Fruit fly (Drosophila melanogaster) whole organism, embryonic: ENCODE data around the gene CG2652.

Experiments used
- Atf6 ChIP-seq: fragments of 200-800 bp; sonication (Bioruptor generic); IDR thresholded peaks from 2 replicates; pipeline ENCODE4 v1.3.6; 2022; ENCODE audit warnings: missing biosample characterization, missing genetic modification characterization
- B-H2 ChIP-seq: fragments of 200-800 bp; sonication (Bioruptor generic); optimal IDR thresholded peaks from 2 replicates; lab custom pipeline; 2018; ENCODE audit warnings: missing biosample characterization, mild to moderate bottlenecking, missing genetic modification characterization
- Blimp-1 ChIP-seq: fragments of 200-800 bp; sonication (Bioruptor generic); optimal IDR thresholded peaks from 3 replicates; lab custom pipeline; 2018; ENCODE audit warnings: missing biosample characterization, missing genetic modification characterization, mild to moderate bottlenecking, moderate library complexity, missing genetic modification reagents
- CG1024 ChIP-seq: fragments of 200-800 bp; sonication (Bioruptor generic); IDR thresholded peaks from 2 replicates; pipeline ENCODE4 v1.3.6; 2022; ENCODE audit warnings: missing biosample characterization, missing genetic modification characterization
- CG12155 ChIP-seq: fragments of 200-800 bp; sonication (Bioruptor generic); optimal IDR thresholded peaks from 3 replicates; lab custom pipeline; 2016; ENCODE audit warnings: missing biosample characterization, missing genetic modification characterization
- CG1233 ChIP-seq: fragments of 200-800 bp; sonication (Bioruptor generic); optimal IDR thresholded peaks from 4 replicates; lab custom pipeline; 2018; ENCODE audit warnings: missing biosample characterization, mild to moderate bottlenecking, missing genetic modification characterization
- CG12744 ChIP-seq: fragments of 200-800 bp; sonication (Bioruptor generic); optimal IDR thresholded peaks from 2 replicates; lab custom pipeline; 2016; ENCODE audit warnings: missing biosample characterization, missing genetic modification characterization
- CG12942 ChIP-seq: fragments of 200-800 bp; sonication (Bioruptor generic); optimal IDR thresholded peaks from 3 replicates; lab custom pipeline; 2016; ENCODE audit warnings: missing biosample characterization, missing genetic modification characterization
- CG13894 ChIP-seq: fragments of 200-800 bp; sonication (Bioruptor generic); optimal IDR thresholded peaks from 3 replicates; lab custom pipeline; 2018; ENCODE audit warnings: missing biosample characterization, mild to moderate bottlenecking, missing genetic modification characterization, moderate library complexity
- CG14441 ChIP-seq: fragments of 200-800 bp; sonication (Bioruptor generic); IDR thresholded peaks from 2 replicates; pipeline ENCODE4 v1.3.6; 2022; ENCODE audit warnings: missing biosample characterization, missing genetic modification characterization
- CG14860 ChIP-seq: fragments of 200-800 bp; sonication (Bioruptor generic); IDR thresholded peaks from 3 replicates; pipeline ENCODE4 v1.3.6; 2022; ENCODE audit warnings: missing biosample characterization, missing genetic modification characterization; ENCODE audit not compliant: partially characterized antibody
- CG17186 ChIP-seq: fragments of 200-800 bp; sonication (Bioruptor generic); optimal IDR thresholded peaks from 3 replicates; lab custom pipeline; 2017; ENCODE audit warnings: missing biosample characterization, missing genetic modification reagents, missing genetic modification characterization
- CG2116 ChIP-seq: fragments of 200-800 bp; sonication (Bioruptor generic); optimal IDR thresholded peaks from 3 replicates; lab custom pipeline; 2018; ENCODE audit warnings: missing biosample characterization, mild to moderate bottlenecking, missing genetic modification characterization
- CG31224 ChIP-seq: fragments of 200-800 bp; sonication (Bioruptor generic); IDR thresholded peaks from 2 replicates; pipeline ENCODE4 v1.3.6; 2022; ENCODE audit warnings: missing biosample characterization, missing genetic modification characterization
- CG3407 ChIP-seq: fragments of 200-800 bp; sonication (Bioruptor generic); optimal IDR thresholded peaks from 2 replicates; lab custom pipeline; 2018; ENCODE audit warnings: missing biosample characterization, mild to moderate bottlenecking, missing genetic modification characterization
- CG4707 ChIP-seq: fragments of 200-800 bp; sonication (Bioruptor generic); optimal IDR thresholded peaks from 2 replicates; lab custom pipeline; 2018; ENCODE audit warnings: missing biosample characterization, mild to moderate bottlenecking, missing genetic modification characterization, moderate library complexity
- CG6854 ChIP-seq: fragments of 200-800 bp; sonication (Bioruptor generic); optimal IDR thresholded peaks from 3 replicates; lab custom pipeline; 2017; ENCODE audit warnings: missing biosample characterization, mild to moderate bottlenecking, missing genetic modification characterization
- CG7987 ChIP-seq: fragments of 200-800 bp; sonication (Bioruptor generic); optimal IDR thresholded peaks from 2 replicates; lab custom pipeline; 2018; ENCODE audit warnings: missing biosample characterization, mild to moderate bottlenecking, missing genetic modification characterization, moderate library complexity
- CG8944 ChIP-seq: fragments of 200-800 bp; sonication (Bioruptor generic); optimal IDR thresholded peaks from 3 replicates; lab custom pipeline; 2016; ENCODE audit warnings: missing biosample characterization, missing genetic modification characterization
- CG9215 ChIP-seq: fragments of 200-800 bp; sonication (Bioruptor generic); IDR thresholded peaks from 2 replicates; pipeline ENCODE4 v1.3.6; 2022; ENCODE audit warnings: missing biosample characterization, missing genetic modification characterization
- Chrac-16 ChIP-seq: fragments of 200-800 bp; sonication (Bioruptor generic); optimal IDR thresholded peaks from 3 replicates; lab custom pipeline; 2016; ENCODE audit warnings: missing biosample characterization, missing genetic modification characterization
- CoRest ChIP-seq: fragments of 200-800 bp; sonication (Bioruptor generic); optimal IDR thresholded peaks from 3 replicates; lab custom pipeline; 2018; ENCODE audit warnings: missing biosample characterization, mild to moderate bottlenecking, missing genetic modification characterization, moderate library complexity
- Ets65A ChIP-seq: fragments of 200-800 bp; sonication (Bioruptor generic); peaks from one replicate; lab custom pipeline; 2016; ENCODE audit warnings: missing biosample characterization, missing genetic modification characterization
- Gsc ChIP-seq: fragments of 200-800 bp; sonication (Bioruptor generic); IDR thresholded peaks from 2 replicates; pipeline ENCODE4 v1.3.6; 2022; ENCODE audit warnings: missing biosample characterization, missing genetic modification characterization
- HmgD ChIP-seq: fragments of 200-800 bp; sonication (Bioruptor generic); optimal IDR thresholded peaks from 3 replicates; lab custom pipeline; 2016; ENCODE audit warnings: missing biosample characterization, missing genetic modification characterization
- Hmr ChIP-seq: fragments of 200-800 bp; sonication (Bioruptor generic); optimal IDR thresholded peaks from 3 replicates; lab custom pipeline; 2017; ENCODE audit warnings: mild to moderate bottlenecking, missing biosample characterization, missing genetic modification reagents, missing genetic modification characterization
- Hr51 ChIP-seq, 2 experiments: fragments of 200-800 bp; sonication (Bioruptor generic); optimal IDR thresholded peaks; 2 replicates in 1 of 2; 3 replicates in 1 of 2; lab custom pipeline; 2016 to 2018; ENCODE audit warnings: missing biosample characterization in 2 of 2, missing genetic modification characterization in 2 of 2, mild to moderate bottlenecking in 1 of 2, moderate library complexity in 1 of 2
- Oli ChIP-seq: fragments of 200-800 bp; sonication (Bioruptor generic); optimal IDR thresholded peaks from 2 replicates; lab custom pipeline; 2018; ENCODE audit warnings: missing biosample characterization, mild to moderate bottlenecking, missing genetic modification characterization, moderate library complexity
- Rx ChIP-seq: fragments of 200-800 bp; sonication (Bioruptor generic); IDR thresholded peaks from 2 replicates; pipeline ENCODE4 v1.3.6; 2022; ENCODE audit warnings: missing biosample characterization, missing genetic modification characterization
- Ssrp ChIP-seq: fragments of 200-800 bp; sonication (Bioruptor generic); optimal IDR thresholded peaks from 2 replicates; lab custom pipeline; 2018; ENCODE audit warnings: missing biosample characterization, mild to moderate bottlenecking, missing genetic modification characterization, moderate library complexity
- TFAM ChIP-seq: fragments of 200-800 bp; sonication (Bioruptor generic); optimal IDR thresholded peaks from 2 replicates; lab custom pipeline; 2017; ENCODE audit warnings: missing biosample characterization, missing genetic modification characterization, inconsistent platforms
- Taf1 ChIP-seq: fragments of 200-800 bp; sonication (Bioruptor generic); IDR thresholded peaks from 2 replicates; pipeline ENCODE4 v1.3.6; 2022; ENCODE audit warnings: missing biosample characterization, missing genetic modification characterization
- Tbp ChIP-seq: fragments of >200 bp; optimal IDR thresholded peaks from 2 replicates; lab custom pipeline; 2018; ENCODE audit warnings: missing biosample characterization, missing genetic modification characterization
- aop ChIP-seq: fragments of 200-800 bp; sonication (Bioruptor generic); IDR thresholded peaks from 2 replicates; pipeline ENCODE4 v1.3.6; 2022; ENCODE audit warnings: missing biosample characterization, missing genetic modification characterization
- ara ChIP-seq: fragments of 200-800 bp; sonication (Bioruptor generic); IDR thresholded peaks from 2 replicates; pipeline ENCODE4 v1.3.6; 2022; ENCODE audit warnings: missing biosample characterization, missing genetic modification characterization
- bowl ChIP-seq: fragments of 200-800 bp; sonication (Bioruptor generic); IDR thresholded peaks from 2 replicates; pipeline ENCODE4 v1.3.6; 2022; ENCODE audit warnings: missing biosample characterization, missing genetic modification characterization
- chinmo ChIP-seq: fragments of 200-800 bp; sonication (Bioruptor generic); IDR thresholded peaks from 4 replicates; pipeline ENCODE4 v1.3.6; 2022; ENCODE audit warnings: missing biosample characterization, missing genetic modification characterization; ENCODE audit not compliant: partially characterized antibody
- chm ChIP-seq: fragments of 200-800 bp; sonication (Bioruptor generic); IDR thresholded peaks from 2 replicates; pipeline ENCODE4 v1.3.6; 2022; ENCODE audit warnings: missing biosample characterization, missing genetic modification characterization
- ci ChIP-seq: fragments of 200-800 bp; sonication (Bioruptor generic); IDR thresholded peaks from 3 replicates; pipeline ENCODE4 v1.3.6; 2022; ENCODE audit warnings: missing biosample characterization, missing genetic modification characterization
- dimm ChIP-seq: fragments of 200-800 bp; sonication (Bioruptor generic); IDR thresholded peaks from 2 replicates; pipeline ENCODE4 v1.3.6; 2022; ENCODE audit warnings: missing biosample characterization, missing genetic modification characterization
- en ChIP-seq: fragments of 200-800 bp; sonication (Bioruptor generic); optimal IDR thresholded peaks from 2 replicates; lab custom pipeline; 2016; ENCODE audit warnings: missing biosample characterization, missing genetic modification characterization
- eyg ChIP-seq: fragments of 200-800 bp; sonication (Bioruptor generic); optimal IDR thresholded peaks from 3 replicates; lab custom pipeline; 2016; ENCODE audit warnings: missing biosample characterization, missing genetic modification characterization
- fd96Cb ChIP-seq: fragments of 200-800 bp; sonication (Bioruptor generic); optimal IDR thresholded peaks from 2 replicates; lab custom pipeline; 2018; ENCODE audit warnings: missing biosample characterization, mild to moderate bottlenecking, missing genetic modification characterization, moderate library complexity
- kay ChIP-seq: fragments of 200-800 bp; sonication (Bioruptor generic); optimal IDR thresholded peaks from 2 replicates; lab custom pipeline; 2016; ENCODE audit warnings: missing biosample characterization, missing genetic modification characterization
- otp ChIP-seq: fragments of 200-800 bp; sonication (Bioruptor generic); IDR thresholded peaks from 3 replicates; pipeline ENCODE4, ENCODE4 v1.3.6; 2022; ENCODE audit warnings: missing biosample characterization, missing genetic modification characterization
- pita ChIP-seq: fragments of 200-800 bp; sonication (Bioruptor generic); optimal IDR thresholded peaks from 2 replicates; lab custom pipeline; 2017; ENCODE audit warnings: missing biosample characterization, mild to moderate bottlenecking, missing genetic modification characterization
- rib ChIP-seq: fragments of 200-800 bp; sonication (Bioruptor generic); IDR thresholded peaks from 2 replicates; pipeline ENCODE4 v1.3.6; 2022; ENCODE audit warnings: missing biosample characterization, missing genetic modification characterization
- sug ChIP-seq: fragments of 200-800 bp; optimal IDR thresholded peaks from 2 replicates; lab custom pipeline; 2019; ENCODE audit warnings: missing biosample characterization, mild to moderate bottlenecking, missing genetic modification characterization, moderate library complexity
- unpg ChIP-seq: fragments of 200-800 bp; sonication (Bioruptor generic); optimal IDR thresholded peaks from 3 replicates; lab custom pipeline; 2018; ENCODE audit warnings: missing biosample characterization, mild to moderate bottlenecking, missing genetic modification characterization, moderate library complexity
- zfh1 ChIP-seq: fragments of 200-800 bp; sonication (Bioruptor generic); IDR thresholded peaks from 3 replicates; pipeline ENCODE4 v1.3.6; 2022; ENCODE audit warnings: missing biosample characterization, missing genetic modification characterization

Gene CG2652

dm6 chrX:2646022-2646761 lies 36.5 kb downstream of the CG2652 start:
- TF ChIP-seq CG12744 (GFP tag; lab: Kevin White, UChicago) = peak; percentile 97
- peak; percentile 95 for TF ChIP-seq fd96Cb (tag; lab: Kevin White, UChicago)
- TF ChIP-seq CG6854 (GFP tag; lab: Kevin White, UChicago) = peak; percentile 97
- TF ChIP-seq CG4707 (GFP tag; lab: Kevin White, UChicago) = peak; percentile 95
- peak; percentile 95 for TF ChIP-seq CG3407 (GFP tag; lab: Kevin White, UChicago)
- peak; percentile 93 for TF ChIP-seq dimm (GFP tag; lab: Robert Waterston, UW)
- peak; percentile 90 for TF ChIP-seq B-H2 (GFP tag; lab: Kevin White, UChicago)
- TF ChIP-seq ara = peak; percentile 89
- TF ChIP-seq otp (GFP tag; lab: Robert Waterston, UW) = peak; percentile 94
- TF ChIP-seq CG13894 (tag; lab: Kevin White, UChicago) = peak; percentile 94
- TF ChIP-seq CG9215 (GFP tag; lab: Robert Waterston, UW) = peak; percentile 93
- TF ChIP-seq eyg (GFP tag; lab: Kevin White, UChicago) = peak; percentile 93
- TF ChIP-seq CG2116 (GFP tag; lab: Kevin White, UChicago) = peak; percentile 82
- TF ChIP-seq rib = peak; percentile 86
- TF ChIP-seq CG7987 (GFP tag; lab: Kevin White, UChicago) = peak; percentile 83
- TF ChIP-seq Taf1 = peak; percentile 89
- TF ChIP-seq Gsc (GFP tag; lab: Robert Waterston, UW) = peak; percentile 87
- peak; percentile 86 for TF ChIP-seq TFAM (GFP tag; lab: Kevin White, UChicago)
- TF ChIP-seq ci = peak; percentile 98
- TF ChIP-seq CG31224 (GFP tag; lab: Robert Waterston, UW) = peak; percentile 91
- TF ChIP-seq Blimp-1 (GFP tag; lab: Kevin White, UChicago) = peak; percentile 92
- peak; percentile 98 for TF ChIP-seq unpg (GFP tag; lab: Kevin White, UChicago)
- peak; percentile 85; the same call in 3 of the 4 replicates for TF ChIP-seq chinmo (GFP tag; lab: Robert Waterston, UW)
- TF ChIP-seq bowl = peak; percentile 90
- TF ChIP-seq CG14441 = peak; percentile 95
- peak; percentile 94 for TF ChIP-seq CG12942 (GFP tag; lab: Kevin White, UChicago)
- no peak for TF ChIP-seq pita (GFP tag; lab: Kevin White, UChicago)
- peak; percentile 84 for TF ChIP-seq CG17186 (GFP tag; lab: Kevin White, UChicago)
- peak; percentile 92 for TF ChIP-seq CG1233 (GFP tag; lab: Kevin White, UChicago)
- peak; percentile 95 for TF ChIP-seq Ssrp
- peak; percentile 96 to 98 for TF ChIP-seq Hr51 (GFP tag; optimal IDR thresholded peaks at IDR 0.05; lab: Kevin White, UChicago)
- TF ChIP-seq sug = peak; percentile 94
- peak; percentile 99 for TF ChIP-seq Ets65A (GFP tag; lab: Kevin White, UChicago)
- no peak for TF ChIP-seq Tbp (GFP tag; lab: Kevin White, UChicago)
- TF ChIP-seq aop (GFP tag; lab: Robert Waterston, UW) = peak; percentile 88
- TF ChIP-seq CG14860 (GFP tag; lab: Robert Waterston, UW) = peak; percentile 48; the same call in 1 of the 3 replicates
- TF ChIP-seq Atf6 (GFP tag; lab: Robert Waterston, UW) = peak; percentile 97
- peak; percentile 97 for TF ChIP-seq CG8944 (GFP tag; lab: Kevin White, UChicago)
- TF ChIP-seq Chrac-16 = peak; percentile 96
- peak; percentile 98 for TF ChIP-seq CoRest (tag; lab: Kevin White, UChicago)
- TF ChIP-seq HmgD (GFP tag; lab: Kevin White, UChicago) = peak; percentile 96
- peak; percentile 99 for TF ChIP-seq Hmr (GFP tag; lab: Kevin White, UChicago)
- peak; percentile 95 for TF ChIP-seq CG12155 (GFP tag; lab: Kevin White, UChicago)
- peak; percentile 84 for TF ChIP-seq CG1024
- peak; percentile 92 for TF ChIP-seq en
- TF ChIP-seq Oli (tag; lab: Kevin White, UChicago) = peak; percentile 98
- TF ChIP-seq zfh1 = peak; percentile 95
- peak; percentile 94 for TF ChIP-seq kay
- peak; percentile 96 for TF ChIP-seq chm (GFP tag; lab: Robert Waterston, UW)
- TF ChIP-seq Rx = peak; percentile 96
